Worm (Caenorhabditis elegans): ENCODE measurements around the gene ndc-80.

Gene ndc-80

ce11 chrIV:10128906-10129386 is 43.0 kb downstream of the ndc-80 start, which contains the start of the genes gtbp-1 and K08F4.3 (continued):
- no peak for TF ChIP-seq ets-5 (GFP tag; IDR thresholded peaks at IDR 0.05)
- no peak for TF ChIP-seq sptf-1 (tag; optimal IDR thresholded peaks at IDR 0.05)
- TF ChIP-seq elt-2 (tag; optimal IDR thresholded peaks at IDR 0.05), result no peak
- TF ChIP-seq egl-27 (tag; optimal IDR thresholded peaks at IDR 0.05), result no peak
- peak; percentile 67 for TF ChIP-seq xbp-1 (tag; optimal IDR thresholded peaks at IDR 0.05)
- TF ChIP-seq swsn-7 (tag; optimal IDR thresholded peaks at IDR 0.05), result peak; percentile 48
- peak; percentile 47 for TF ChIP-seq pqm-1 (tag; optimal IDR thresholded peaks at IDR 0.05)
- TF ChIP-seq ces-1 (GFP tag; optimal IDR thresholded peaks at IDR 0.05), result no peak
- peak; percentile 76 for TF ChIP-seq rnt-1 (tag; optimal IDR thresholded peaks at IDR 0.05)
- peak; percentile 92 to 97 for TF ChIP-seq lin-35 (GFP tag; optimal IDR thresholded peaks at IDR 0.05)
- no peak for TF ChIP-seq tlp-1 (tag; optimal IDR thresholded peaks at IDR 0.05)
- TF ChIP-seq Y116A8C.19 (tag; optimal IDR thresholded peaks at IDR 0.05; ENCODE audit: borderline replicate concordance), result no peak
- TF ChIP-seq nhr-84 (tag; optimal IDR thresholded peaks at IDR 0.05), result no peak
- peak; percentile 85 for TF ChIP-seq lin-15B (tag; optimal IDR thresholded peaks at IDR 0.05)
- TF ChIP-seq lin-14 (GFP tag; optimal IDR thresholded peaks at IDR 0.05), result no peak
- no peak for TF ChIP-seq aha-1 (tag; optimal IDR thresholded peaks at IDR 0.05)
- TF ChIP-seq ceh-63 (GFP tag; optimal IDR thresholded peaks at IDR 0.05), result no peak
- TF ChIP-seq mab-9 (GFP tag; IDR thresholded peaks at IDR 0.05), result no peak
- no peak for TF ChIP-seq nhr-28 (tag; optimal IDR thresholded peaks at IDR 0.05)
- no peak for TF ChIP-seq lir-3 (tag; optimal IDR thresholded peaks at IDR 0.05; ENCODE audit: poor library complexity)
- TF ChIP-seq unc-30 (tag; optimal IDR thresholded peaks at IDR 0.05), result no peak
- peak; percentile 68 for TF ChIP-seq nhr-20 (tag; optimal IDR thresholded peaks at IDR 0.05)
- peak; percentile 54 for TF ChIP-seq snpc-4 (tag; optimal IDR thresholded peaks at IDR 0.05)
- peak; percentile 23 for TF ChIP-seq vab-15 (tag; optimal IDR thresholded peaks at IDR 0.05)
- peak; percentile 92 to 94 (median 92) for TF ChIP-seq dpl-1 (GFP tag; optimal IDR thresholded peaks at IDR 0.05)
- no peak for TF ChIP-seq fkh-4 (tag; optimal IDR thresholded peaks at IDR 0.05; ENCODE audit: borderline replicate concordance)
- TF ChIP-seq efl-1 (optimal IDR thresholded peaks at IDR 0.05), result peak; percentile 83 to 95
- TF ChIP-seq efl-1 (GFP tag; optimal IDR thresholded peaks at IDR 0.05 in 1 of 2), result peak; percentile 94 to 99
- TF ChIP-seq ztf-4 (tag; optimal IDR thresholded peaks at IDR 0.05), result no peak
- no peak for TF ChIP-seq unc-62 (GFP tag; optimal IDR thresholded peaks at IDR 0.05)
- no peak for TF ChIP-seq hpl-2 (GFP tag; optimal IDR thresholded peaks at IDR 0.05)
- peak; percentile 78 for TF ChIP-seq nhr-71 (tag; optimal IDR thresholded peaks at IDR 0.05)

- no peak for TF ChIP-seq grh-1 (GFP tag; IDR thresholded peaks at IDR 0.05)
- TF ChIP-seq egl-13 (tag; optimal IDR thresholded peaks at IDR 0.05), result no peak
- TF ChIP-seq unc-130 (tag; optimal IDR thresholded peaks at IDR 0.05), result no peak
- no peak for TF ChIP-seq nhr-20 (tag; optimal IDR thresholded peaks at IDR 0.05)
- no peak for TF ChIP-seq irx-1 (tag; optimal IDR thresholded peaks at IDR 0.05)
These were observed 44.0 kb downstream of the ndc-80 start, which contains the start of gene glt-3 for ce11 chrIV:10129957-10130356. glt-3 (plus strand) TSS chrIV:10130257.

DNA sequence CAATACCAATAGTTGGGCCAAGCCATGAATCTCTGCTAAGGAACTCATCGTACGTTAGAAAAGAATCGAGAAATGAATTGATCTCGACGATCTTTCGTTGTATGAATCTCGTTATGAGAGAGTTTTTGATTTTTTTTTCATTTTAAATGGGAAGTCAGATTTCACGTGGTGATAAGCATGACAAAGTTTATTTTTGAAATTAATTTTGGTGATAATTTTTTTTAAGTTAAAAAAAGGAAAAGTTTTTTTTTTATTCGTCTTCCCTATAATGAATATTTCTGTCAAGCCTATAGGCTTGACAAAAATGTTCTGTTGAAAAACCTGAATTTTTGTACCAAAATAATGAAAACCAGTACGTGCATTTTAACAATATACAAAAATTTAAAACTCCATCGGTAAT is 49.9 kb downstream of the ndc-80 start, which contains the start of gene K08F4.5:
Gene K08F4.5 (minus strand): TSS at position 101 of the 400 bp plus-strand sequence.
- TF ChIP-seq nhr-71 (tag; optimal IDR thresholded peaks at IDR 0.05) (no peak), nhr-20 (tag; optimal IDR thresholded peaks at IDR 0.05) (no peak), aly-2 (tag; optimal IDR thresholded peaks at IDR 0.05) (no peak), zip-4 (GFP tag; optimal IDR thresholded peaks at IDR 0.05) (no peak), fkh-8 (tag; optimal IDR thresholded peaks at IDR 0.05) (no peak), dpl-1 (GFP tag; optimal IDR thresholded peaks at IDR 0.05) (no peak)
